Fruit fly (Drosophila melanogaster) whole organism, embryonic: ENCODE data around the gene CheA75a.
A peak's percentile ranks its signal among the peaks of the same experiment; 100 is the strongest.

Source experiments
- Abd-B ChIP-seq: fragments of 200-800 bp; sonication (Bioruptor generic); optimal IDR thresholded peaks from 2 replicates; lab custom pipeline; 2018; ENCODE audit warnings: missing biosample characterization, mild to moderate bottlenecking, missing genetic modification characterization, moderate library complexity
- BEAF-32 ChIP-seq: fragments of 200-800 bp; sonication (Bioruptor generic); optimal IDR thresholded peaks from 3 replicates; lab custom pipeline; 2017; ENCODE audit warnings: missing biosample characterization, missing genetic modification characterization, mild to moderate bottlenecking, moderate library complexity, missing genetic modification reagents
- Bdp1 ChIP-seq: fragments of 200-800 bp; sonication (Bioruptor generic); optimal IDR thresholded peaks from 3 replicates; lab custom pipeline; 2016; ENCODE audit warnings: missing biosample characterization, missing genetic modification characterization
- Bteb2 ChIP-seq: fragments of 200-800 bp; sonication (Bioruptor generic); optimal IDR thresholded peaks from 2 replicates; lab custom pipeline; 2016; ENCODE audit warnings: missing biosample characterization, missing genetic modification characterization
- C15 ChIP-seq: fragments of 200-800 bp; sonication (Bioruptor generic); IDR thresholded peaks from 3 replicates; pipeline ENCODE4 v1.3.6; 2022; ENCODE audit warnings: missing biosample characterization, missing genetic modification characterization
- CG11085 ChIP-seq: fragments of 200-800 bp; sonication (Bioruptor generic); IDR thresholded peaks from 2 replicates; pipeline ENCODE4 v1.3.6; 2022; ENCODE audit warnings: missing biosample characterization, missing genetic modification characterization
- CG14441 ChIP-seq: fragments of 200-800 bp; sonication (Bioruptor generic); IDR thresholded peaks from 2 replicates; pipeline ENCODE4 v1.3.6; 2022; ENCODE audit warnings: missing biosample characterization, missing genetic modification characterization
- CG1603 ChIP-seq: fragments of 200-800 bp; sonication (Bioruptor generic); optimal IDR thresholded peaks from 2 replicates; lab custom pipeline; 2019; ENCODE audit warnings: missing biosample characterization, mild to moderate bottlenecking, missing genetic modification characterization, moderate library complexity
- CG17802 ChIP-seq: fragments of 200-800 bp; sonication (Bioruptor generic); optimal IDR thresholded peaks from 2 replicates; lab custom pipeline; 2018; ENCODE audit warnings: missing biosample characterization, mild to moderate bottlenecking, missing genetic modification characterization, moderate library complexity
- CG2199 ChIP-seq: fragments of 200-800 bp; sonication (Bioruptor generic); IDR thresholded peaks from 3 replicates; pipeline ENCODE4 v1.3.6; 2022; ENCODE audit warnings: missing biosample characterization, missing genetic modification characterization
- CG31365 ChIP-seq: fragments of 200-800 bp; sonication (Bioruptor generic); optimal IDR thresholded peaks from 2 replicates; lab custom pipeline; 2018; ENCODE audit warnings: missing biosample characterization, mild to moderate bottlenecking, missing genetic modification characterization
- CG31388 ChIP-seq: fragments of 200-800 bp; sonication (Bioruptor generic); optimal IDR thresholded peaks from 2 replicates; lab custom pipeline; 2016; ENCODE audit warnings: missing biosample characterization, missing genetic modification characterization
- CG31441 ChIP-seq: fragments of 200-800 bp; sonication (Bioruptor generic); IDR thresholded peaks from 2 replicates; pipeline ENCODE4 v1.3.6; 2022; ENCODE audit warnings: missing biosample characterization, missing genetic modification characterization
- CG32767 ChIP-seq: fragments of 200-800 bp; sonication (Bioruptor generic); IDR thresholded peaks from 2 replicates; pipeline ENCODE4 v1.3.6; 2022; ENCODE audit warnings: missing biosample characterization, missing genetic modification characterization
- CG33213 ChIP-seq: fragments of 200-800 bp; sonication (Bioruptor generic); optimal IDR thresholded peaks from 3 replicates; lab custom pipeline; 2016; ENCODE audit warnings: missing biosample characterization, missing genetic modification characterization
- CG8290 ChIP-seq, 3 experiments: fragments of 200-800 bp; sonication (Bioruptor generic); optimal IDR thresholded peaks; 2 replicates each; lab custom pipeline; 2016 to 2019; ENCODE audit warnings: missing biosample characterization in 3 of 3, missing genetic modification characterization in 3 of 3, mild to moderate bottlenecking in 2 of 3, moderate library complexity in 1 of 3
- CG9932 ChIP-seq: fragments of 200-800 bp; sonication (Bioruptor generic); IDR thresholded peaks from 2 replicates; pipeline ENCODE4 v1.3.6; 2022; ENCODE audit warnings: missing biosample characterization, missing genetic modification characterization
- Chrac-16 ChIP-seq: fragments of 200-800 bp; sonication (Bioruptor generic); optimal IDR thresholded peaks from 3 replicates; lab custom pipeline; 2016; ENCODE audit warnings: missing biosample characterization, missing genetic modification characterization
- Dip2 ChIP-seq: fragments of 200-800 bp; sonication (Bioruptor generic); IDR thresholded peaks from 2 replicates; pipeline ENCODE4 v1.3.6; 2022; ENCODE audit warnings: missing biosample characterization, missing genetic modification characterization
- Ets65A ChIP-seq: fragments of 200-800 bp; sonication (Bioruptor generic); peaks from one replicate; lab custom pipeline; 2016; ENCODE audit warnings: missing biosample characterization, missing genetic modification characterization
- H15 ChIP-seq: fragments of 200-800 bp; sonication (Bioruptor generic); IDR thresholded peaks from 3 replicates; pipeline ENCODE4 v1.3.6; 2022; ENCODE audit warnings: missing biosample characterization, missing genetic modification characterization
- HLH54F ChIP-seq: fragments of 200-800 bp; sonication (Bioruptor generic); optimal IDR thresholded peaks from 3 replicates; lab custom pipeline; 2016; ENCODE audit warnings: missing biosample characterization, missing genetic modification characterization
- Hsf ChIP-seq: fragments of 200-800 bp; sonication (Bioruptor generic); optimal IDR thresholded peaks from 3 replicates; lab custom pipeline; 2016; ENCODE audit warnings: missing biosample characterization, missing genetic modification characterization
- MBD-R2 ChIP-seq: fragments of 200-800 bp; sonication (Bioruptor generic); IDR thresholded peaks from 2 replicates; pipeline ENCODE4 v1.3.6; 2022; ENCODE audit warnings: missing biosample characterization, missing genetic modification characterization
- Ptx1 ChIP-seq: fragments of 200-800 bp; sonication (Bioruptor generic); IDR thresholded peaks from 2 replicates; pipeline ENCODE4 v1.3.6; 2022; ENCODE audit warnings: missing biosample characterization, missing genetic modification characterization
- Sin3A ChIP-seq: fragments of >200 bp; optimal IDR thresholded peaks from 2 replicates; lab custom pipeline; 2018
- Six4 ChIP-seq: fragments of 200-800 bp; sonication (Bioruptor generic); optimal IDR thresholded peaks from 2 replicates; lab custom pipeline; 2016; ENCODE audit warnings: missing biosample characterization, missing genetic modification characterization
- Xbp1 ChIP-seq: fragments of 200-800 bp; sonication (Bioruptor generic); optimal IDR thresholded peaks from 3 replicates; lab custom pipeline; 2016; ENCODE audit warnings: missing biosample characterization, mild to moderate bottlenecking, missing genetic modification characterization
- ab ChIP-seq: fragments of 200-800 bp; sonication (Bioruptor generic); optimal IDR thresholded peaks from 2 replicates; lab custom pipeline; 2016; ENCODE audit warnings: missing biosample characterization, missing genetic modification characterization
- ash1 ChIP-seq: fragments of 200-800 bp; sonication (Bioruptor generic); optimal IDR thresholded peaks from 2 replicates; lab custom pipeline; 2018; ENCODE audit warnings: missing biosample characterization, mild to moderate bottlenecking, missing genetic modification characterization
- caup ChIP-seq: fragments of 200-800 bp; sonication (Bioruptor generic); optimal IDR thresholded peaks from 3 replicates; lab custom pipeline; 2017; ENCODE audit warnings: missing biosample characterization, mild to moderate bottlenecking, missing genetic modification characterization, moderate library complexity; ENCODE audit not compliant: severe bottlenecking
- cwo ChIP-seq: fragments of 200-800 bp; sonication (Bioruptor generic); optimal IDR thresholded peaks from 3 replicates; lab custom pipeline; 2017; ENCODE audit warnings: missing biosample characterization, missing genetic modification characterization, mild to moderate bottlenecking, moderate library complexity, missing genetic modification reagents
- dimm ChIP-seq: fragments of 200-800 bp; sonication (Bioruptor generic); IDR thresholded peaks from 2 replicates; pipeline ENCODE4 v1.3.6; 2022; ENCODE audit warnings: missing biosample characterization, missing genetic modification characterization
- grau ChIP-seq: fragments of 200-800 bp; optimal IDR thresholded peaks from 3 replicates; lab custom pipeline; 2019; ENCODE audit warnings: missing biosample characterization, mild to moderate bottlenecking, missing genetic modification characterization, moderate library complexity
- insv ChIP-seq, 2 experiments: fragments of 200-800 bp; sonication (Bioruptor generic); optimal IDR thresholded peaks; 3 replicates each; lab custom pipeline; 2016 to 2018; ENCODE audit warnings: missing biosample characterization in 2 of 2, missing genetic modification characterization in 2 of 2
- lab ChIP-seq: fragments of 200-800 bp; sonication (Bioruptor generic); optimal IDR thresholded peaks from 3 replicates; lab custom pipeline; 2017; ENCODE audit warnings: missing biosample characterization, missing genetic modification characterization, mild to moderate bottlenecking, moderate library complexity, missing genetic modification reagents
- luna ChIP-seq: fragments of 200-800 bp; sonication (Bioruptor generic); optimal IDR thresholded peaks from 2 replicates; lab custom pipeline; 2016; ENCODE audit warnings: missing biosample characterization, missing genetic modification characterization
- oc ChIP-seq: fragments of 200-800 bp; sonication (Bioruptor generic); optimal IDR thresholded peaks from 2 replicates; lab custom pipeline; 2018; ENCODE audit warnings: missing biosample characterization, mild to moderate bottlenecking, missing genetic modification characterization, moderate library complexity
- pita ChIP-seq: fragments of 200-800 bp; sonication (Bioruptor generic); optimal IDR thresholded peaks from 2 replicates; lab custom pipeline; 2017; ENCODE audit warnings: missing biosample characterization, mild to moderate bottlenecking, missing genetic modification characterization
- repo ChIP-seq: fragments of 200-800 bp; sonication (Bioruptor generic); optimal IDR thresholded peaks from 2 replicates; lab custom pipeline; 2016; ENCODE audit warnings: missing biosample characterization, missing genetic modification characterization
- scrt ChIP-seq: fragments of 200-800 bp; sonication (Bioruptor generic); optimal IDR thresholded peaks from 2 replicates; lab custom pipeline; 2018; ENCODE audit warnings: missing biosample characterization, mild to moderate bottlenecking, missing genetic modification characterization, moderate library complexity
- sd ChIP-seq: fragments of 200-800 bp; sonication (Bioruptor generic); optimal IDR thresholded peaks from 3 replicates; lab custom pipeline; 2018; ENCODE audit warnings: missing biosample characterization, mild to moderate bottlenecking, missing genetic modification characterization, moderate library complexity
- seq ChIP-seq: fragments of 200-800 bp; sonication (Bioruptor generic); IDR thresholded peaks from 2 replicates; pipeline ENCODE4 v1.3.6; 2022; ENCODE audit warnings: missing biosample characterization, missing genetic modification characterization
- sqz ChIP-seq: fragments of 200-800 bp; sonication (Bioruptor generic); optimal IDR thresholded peaks from 3 replicates; lab custom pipeline; 2018; ENCODE audit warnings: missing biosample characterization, mild to moderate bottlenecking, missing genetic modification characterization
- stwl ChIP-seq: fragments of 200-800 bp; sonication (Bioruptor generic); optimal IDR thresholded peaks from 3 replicates; lab custom pipeline; 2018; ENCODE audit warnings: missing biosample characterization, mild to moderate bottlenecking, missing genetic modification characterization, moderate library complexity
- trem ChIP-seq: fragments of 200-800 bp; optimal IDR thresholded peaks from 3 replicates; lab custom pipeline; 2019; ENCODE audit warnings: missing biosample characterization, mild to moderate bottlenecking, missing genetic modification characterization, moderate library complexity
- tup ChIP-seq: fragments of 200-800 bp; sonication (Bioruptor generic); optimal IDR thresholded peaks from 2 replicates; lab custom pipeline; 2016; ENCODE audit warnings: missing biosample characterization, mild to moderate bottlenecking, missing genetic modification characterization, moderate library complexity
- wek ChIP-seq: fragments of 200-800 bp; sonication (Bioruptor generic); optimal IDR thresholded peaks from 3 replicates; lab custom pipeline; 2018; ENCODE audit warnings: missing biosample characterization, mild to moderate bottlenecking, missing genetic modification characterization, moderate library complexity
- wor ChIP-seq: fragments of 200-800 bp; sonication (Bioruptor generic); IDR thresholded peaks from 2 replicates; pipeline ENCODE4 v1.3.6; 2022; ENCODE audit warnings: missing biosample characterization, missing genetic modification characterization
- zf30C ChIP-seq: fragments of 200-800 bp; sonication (Bioruptor generic); optimal IDR thresholded peaks from 3 replicates; lab custom pipeline; 2018; ENCODE audit warnings: missing biosample characterization, mild to moderate bottlenecking, missing genetic modification characterization

The CheA75a gene

dm6 chr3L:18239036-18239940 lies 12.6 kb upstream of the CheA75a start:
- TF ChIP-seq HLH54F (GFP tag; lab: Kevin White, UChicago) (no peak), lab (GFP tag; lab: Kevin White, UChicago) (no peak), Abd-B (GFP tag; lab: Kevin White, UChicago) (no peak), seq (GFP tag; lab: Robert Waterston, UW) (no peak), Sin3A (lab: Kevin White, UChicago) (no peak), CG14441 (GFP tag; lab: Robert Waterston, UW) (no peak), repo (GFP tag; lab: Kevin White, UChicago) (no peak), stwl (tag; lab: Kevin White, UChicago) (no peak), Six4 (GFP tag; lab: Kevin White, UChicago) (no peak), oc (peak; percentile 12), CG31441 (GFP tag; lab: Robert Waterston, UW) (no peak), Xbp1 (GFP tag; lab: Kevin White, UChicago) (no peak), Hsf (GFP tag; lab: Kevin White, UChicago) (no peak), CG17802 (tag; lab: Kevin White, UChicago) (no peak), Ets65A (GFP tag; lab: Kevin White, UChicago) (peak; percentile 91), Bteb2 (no peak), grau (peak; percentile 14), ash1 (GFP tag; lab: Kevin White, UChicago) (no peak), CG9932 (GFP tag; lab: Robert Waterston, UW) (no peak), Bdp1 (GFP tag; lab: Kevin White, UChicago) (no peak), scrt (no peak), sqz (GFP tag; lab: Kevin White, UChicago) (no peak), CG11085 (GFP tag; lab: Robert Waterston, UW) (no peak), cwo (no peak), ab (GFP tag; lab: Kevin White, UChicago) (no peak), wor (GFP tag; lab: Robert Waterston, UW) (no peak), H15 (GFP tag; lab: Robert Waterston, UW) (no peak), CG1603 (tag; lab: Kevin White, UChicago) (peak; percentile 5), MBD-R2 (GFP tag; lab: Robert Waterston, UW) (no peak), pita (GFP tag; lab: Kevin White, UChicago) (no peak), luna (GFP tag; lab: Kevin White, UChicago) (no peak), wek (GFP tag; lab: Kevin White, UChicago) (no peak), sd (no peak), zf30C (GFP tag; lab: Kevin White, UChicago) (peak; percentile 56), insv (GFP tag; optimal IDR thresholded peaks at IDR 0.05; lab: Kevin White, UChicago) (no peak), tup (no peak), Chrac-16 (no peak), CG32767 (GFP tag; lab: Robert Waterston, UW) (no peak), CG33213 (GFP tag; lab: Kevin White, UChicago) (no peak), Dip2 (GFP tag; lab: Robert Waterston, UW) (no peak), CG31388 (no peak), trem (tag; lab: Kevin White, UChicago) (no peak), caup (GFP tag; lab: Kevin White, UChicago) (no peak), CG31365 (no peak), Ptx1 (GFP tag; lab: Robert Waterston, UW) (0 out of 2 replicates have a peak, but pooled peaks have one; percentile 19), CG2199 (GFP tag; lab: Robert Waterston, UW) (0 out of 3 replicates have a peak, but pooled peaks have one; percentile 57), CG8290 (GFP tag; optimal IDR thresholded peaks at IDR 0.05; lab: Kevin White, UChicago) (no peak), CG8290 (tag; optimal IDR thresholded peaks at IDR 0.05; lab: Kevin White, UChicago) (no peak), BEAF-32 (GFP tag; lab: Kevin White, UChicago) (no peak), dimm (GFP tag; lab: Robert Waterston, UW) (0 out of 2 replicates have a peak, but pooled peaks have one; percentile 29), C15 (GFP tag; lab: Robert Waterston, UW) (no peak)
